Fruit fly (Drosophila melanogaster) whole organism, embryonic: Measurements from ENCODE around the gene ATPsynepsilonL.
A peak's percentile ranks its signal among the peaks of the same experiment; 100 is the strongest.

ENCODE experiments used
- Antp ChIP-seq: fragments of 200-800 bp; sonication (Bioruptor generic); optimal IDR thresholded peaks from 3 replicates; lab custom pipeline; 2016; ENCODE audit warnings: missing biosample characterization, missing genetic modification characterization
- Atf3 ChIP-seq: fragments of 200-800 bp; sonication (Bioruptor generic); optimal IDR thresholded peaks from 3 replicates; lab custom pipeline; 2016; ENCODE audit warnings: missing biosample characterization, missing genetic modification characterization
- CG10462 ChIP-seq: fragments of 200-800 bp; sonication (Bioruptor generic); optimal IDR thresholded peaks from 2 replicates; lab custom pipeline; 2016; ENCODE audit warnings: missing biosample characterization, missing genetic modification characterization
- CG10565 ChIP-seq: fragments of 200-800 bp; sonication (Bioruptor generic); optimal IDR thresholded peaks from 3 replicates; lab custom pipeline; 2016; ENCODE audit warnings: missing biosample characterization, mild to moderate bottlenecking, missing genetic modification characterization
- CG11247 ChIP-seq: fragments of 200-800 bp; sonication (Bioruptor generic); IDR thresholded peaks from 2 replicates; pipeline ENCODE4 v1.3.6; 2022; ENCODE audit warnings: missing biosample characterization, missing genetic modification characterization
- CG11456 ChIP-seq: fragments of 200-800 bp; sonication (Bioruptor generic); IDR thresholded peaks from 3 replicates; pipeline ENCODE4 v1.3.6; 2022; ENCODE audit warnings: missing biosample characterization, missing genetic modification characterization
- CG11504 ChIP-seq: fragments of 200-800 bp; sonication (Bioruptor generic); optimal IDR thresholded peaks from 3 replicates; lab custom pipeline; 2019; ENCODE audit warnings: missing biosample characterization, mild to moderate bottlenecking, missing genetic modification characterization, moderate library complexity
- CG12155 ChIP-seq: fragments of 200-800 bp; sonication (Bioruptor generic); optimal IDR thresholded peaks from 3 replicates; lab custom pipeline; 2016; ENCODE audit warnings: missing biosample characterization, missing genetic modification characterization
- CG12391 ChIP-seq: fragments of 200-800 bp; sonication (Bioruptor generic); optimal IDR thresholded peaks from 3 replicates; lab custom pipeline; 2018; ENCODE audit warnings: missing biosample characterization, mild to moderate bottlenecking, missing genetic modification characterization, moderate library complexity
- CG12659 ChIP-seq: fragments of 200-800 bp; sonication (Bioruptor generic); optimal IDR thresholded peaks from 3 replicates; lab custom pipeline; 2017; ENCODE audit warnings: mild to moderate bottlenecking, missing biosample characterization, missing genetic modification reagents, missing genetic modification characterization
- CG12942 ChIP-seq: fragments of 200-800 bp; sonication (Bioruptor generic); optimal IDR thresholded peaks from 3 replicates; lab custom pipeline; 2016; ENCODE audit warnings: missing biosample characterization, missing genetic modification characterization
- CG13287 ChIP-seq: fragments of 200-800 bp; sonication (Bioruptor generic); IDR thresholded peaks from 2 replicates; pipeline ENCODE4 v1.3.6; 2022; ENCODE audit warnings: missing biosample characterization, missing genetic modification characterization; ENCODE audit not compliant: partially characterized antibody
- CG13424 ChIP-seq: fragments of 200-800 bp; sonication (Bioruptor generic); optimal IDR thresholded peaks from 2 replicates; lab custom pipeline; 2019; ENCODE audit warnings: missing biosample characterization, mild to moderate bottlenecking, missing genetic modification characterization, moderate library complexity
- CG15073 ChIP-seq: fragments of 200-800 bp; sonication (Bioruptor generic); optimal IDR thresholded peaks from 2 replicates; lab custom pipeline; 2016; ENCODE audit warnings: missing biosample characterization, missing genetic modification characterization
- CG15269 ChIP-seq: fragments of 200-800 bp; sonication (Bioruptor generic); optimal IDR thresholded peaks from 2 replicates; lab custom pipeline; 2018; ENCODE audit warnings: missing biosample characterization, mild to moderate bottlenecking, missing genetic modification characterization, moderate library complexity
- CG15514 ChIP-seq: fragments of 200-800 bp; sonication (Bioruptor generic); optimal IDR thresholded peaks from 3 replicates; lab custom pipeline; 2017; ENCODE audit warnings: missing biosample characterization, missing genetic modification characterization, mild to moderate bottlenecking, moderate library complexity, missing genetic modification reagents
- CG15696 ChIP-seq: fragments of 200-800 bp; sonication (Bioruptor generic); optimal IDR thresholded peaks from 2 replicates; lab custom pipeline; 2019; ENCODE audit warnings: missing biosample characterization, mild to moderate bottlenecking, missing genetic modification characterization, moderate library complexity
- CG1832 ChIP-seq: fragments of 200-800 bp; sonication (Bioruptor generic); optimal IDR thresholded peaks from 2 replicates; lab custom pipeline; 2017; ENCODE audit warnings: missing biosample characterization, mild to moderate bottlenecking, missing genetic modification characterization, inconsistent platforms
- CG2678 ChIP-seq: fragments of 200-800 bp; sonication (Bioruptor generic); optimal IDR thresholded peaks from 3 replicates; lab custom pipeline; 2019; ENCODE audit warnings: missing biosample characterization, mild to moderate bottlenecking, missing genetic modification characterization, moderate library complexity
- CG2875 ChIP-seq: fragments of 200-800 bp; sonication (Bioruptor generic); optimal IDR thresholded peaks from 2 replicates; lab custom pipeline; 2017; ENCODE audit warnings: missing biosample characterization, mild to moderate bottlenecking, missing genetic modification characterization, missing genetic modification reagents
- CG3065 ChIP-seq: fragments of 200-800 bp; sonication (Bioruptor generic); optimal IDR thresholded peaks from 2 replicates; lab custom pipeline; 2016; ENCODE audit warnings: missing biosample characterization, missing genetic modification characterization
- CG3726 ChIP-seq: fragments of 200-800 bp; sonication (Bioruptor generic); IDR thresholded peaks from 3 replicates; pipeline ENCODE4, ENCODE4 v1.3.6; 2022; ENCODE audit warnings: missing biosample characterization, missing genetic modification characterization
- CG4820 ChIP-seq: fragments of 200-800 bp; sonication (Bioruptor generic); optimal IDR thresholded peaks from 3 replicates; lab custom pipeline; 2016; ENCODE audit warnings: missing biosample characterization, missing genetic modification characterization
- CG6175 ChIP-seq: fragments of 200-800 bp; sonication (Bioruptor generic); IDR thresholded peaks from 3 replicates; pipeline ENCODE4 v1.3.6; 2022; ENCODE audit warnings: missing biosample characterization, missing genetic modification characterization
- CG8924 ChIP-seq: fragments of 200-800 bp; optimal IDR thresholded peaks from 3 replicates; lab custom pipeline; 2019; ENCODE audit warnings: missing biosample characterization, mild to moderate bottlenecking, missing genetic modification characterization, moderate library complexity
- CG9932 ChIP-seq: fragments of 200-800 bp; sonication (Bioruptor generic); IDR thresholded peaks from 2 replicates; pipeline ENCODE4 v1.3.6; 2022; ENCODE audit warnings: missing biosample characterization, missing genetic modification characterization
- CHES-1-like ChIP-seq: fragments of 200-800 bp; sonication (Bioruptor generic); optimal IDR thresholded peaks from 2 replicates; lab custom pipeline; 2016; ENCODE audit warnings: missing biosample characterization, missing genetic modification characterization
- Dip2 ChIP-seq: fragments of 200-800 bp; sonication (Bioruptor generic); IDR thresholded peaks from 2 replicates; pipeline ENCODE4 v1.3.6; 2022; ENCODE audit warnings: missing biosample characterization, missing genetic modification characterization
- E2f1 ChIP-seq: fragments of 200-800 bp; sonication (Bioruptor generic); IDR thresholded peaks from 2 replicates; pipeline ENCODE4 v1.3.6; 2022; ENCODE audit warnings: missing biosample characterization, missing genetic modification characterization
- Elba2 ChIP-seq: fragments of 200-800 bp; sonication (Bioruptor generic); optimal IDR thresholded peaks from 3 replicates; lab custom pipeline; 2016; ENCODE audit warnings: missing biosample characterization, missing genetic modification characterization
- Fer1 ChIP-seq: fragments of 200-800 bp; sonication (Bioruptor generic); optimal IDR thresholded peaks from 2 replicates; lab custom pipeline; 2017; ENCODE audit warnings: missing biosample characterization, mild to moderate bottlenecking, missing genetic modification characterization
- Hmx ChIP-seq: fragments of 200-800 bp; sonication (Bioruptor generic); optimal IDR thresholded peaks from 2 replicates; lab custom pipeline; 2016; ENCODE audit warnings: missing biosample characterization, missing genetic modification characterization
- Max ChIP-seq: fragments of 200-800 bp; sonication (Bioruptor generic); optimal IDR thresholded peaks from 2 replicates; lab custom pipeline; 2016; ENCODE audit warnings: missing biosample characterization, mild to moderate bottlenecking, missing genetic modification characterization
- Meics ChIP-seq: fragments of 200-800 bp; sonication (Bioruptor generic); optimal IDR thresholded peaks from 2 replicates; lab custom pipeline; 2017; ENCODE audit warnings: missing biosample characterization, mild to moderate bottlenecking, missing genetic modification characterization
- Neu2 ChIP-seq: fragments of 200-800 bp; sonication (Bioruptor generic); optimal IDR thresholded peaks from 3 replicates; lab custom pipeline; 2016; ENCODE audit warnings: missing biosample characterization, missing genetic modification characterization, borderline replicate concordance
- Six4 ChIP-seq: fragments of 200-800 bp; sonication (Bioruptor generic); optimal IDR thresholded peaks from 2 replicates; lab custom pipeline; 2016; ENCODE audit warnings: missing biosample characterization, missing genetic modification characterization
- Xbp1 ChIP-seq: fragments of 200-800 bp; sonication (Bioruptor generic); optimal IDR thresholded peaks from 3 replicates; lab custom pipeline; 2016; ENCODE audit warnings: missing biosample characterization, mild to moderate bottlenecking, missing genetic modification characterization
- crp ChIP-seq, 2 experiments: fragments of 200-800 bp; sonication (Bioruptor generic); optimal IDR thresholded peaks; 2 replicates in 1 of 2; 3 replicates in 1 of 2; lab custom pipeline; 2017; ENCODE audit warnings: missing biosample characterization in 2 of 2, missing genetic modification characterization in 2 of 2, mild to moderate bottlenecking in 1 of 2, moderate library complexity in 1 of 2
- dmrt99B ChIP-seq: fragments of 200-800 bp; sonication (Bioruptor generic); optimal IDR thresholded peaks from 2 replicates; lab custom pipeline; 2018; ENCODE audit warnings: missing biosample characterization, mild to moderate bottlenecking, missing genetic modification characterization, moderate library complexity
- hbn ChIP-seq: fragments of 200-800 bp; sonication (Bioruptor generic); IDR thresholded peaks from 2 replicates; pipeline ENCODE4 v1.3.6; 2022; ENCODE audit warnings: missing biosample characterization, missing genetic modification characterization; ENCODE audit not compliant: partially characterized antibody
- lab ChIP-seq: fragments of 200-800 bp; sonication (Bioruptor generic); optimal IDR thresholded peaks from 3 replicates; lab custom pipeline; 2017; ENCODE audit warnings: missing biosample characterization, missing genetic modification characterization, mild to moderate bottlenecking, moderate library complexity, missing genetic modification reagents
- lmd ChIP-seq: fragments of 200-800 bp; sonication (Bioruptor generic); IDR thresholded peaks from 2 replicates; pipeline ENCODE4 v1.3.6; 2022; ENCODE audit warnings: missing biosample characterization, missing genetic modification characterization
- mam ChIP-seq: fragments of 200-800 bp; sonication (Bioruptor generic); optimal IDR thresholded peaks from 3 replicates; lab custom pipeline; 2016; ENCODE audit warnings: missing biosample characterization, missing genetic modification characterization
- phol ChIP-seq: fragments of 200-800 bp; sonication (Bioruptor generic); optimal IDR thresholded peaks from 3 replicates; lab custom pipeline; 2018; ENCODE audit warnings: missing biosample characterization, mild to moderate bottlenecking, missing genetic modification characterization, moderate library complexity
- slbo ChIP-seq: fragments of 200-800 bp; sonication (Bioruptor generic); IDR thresholded peaks from 2 replicates; pipeline ENCODE4 v1.3.6; 2022; ENCODE audit warnings: missing biosample characterization, missing genetic modification characterization
- tna ChIP-seq: fragments of 200-800 bp; sonication (Bioruptor generic); IDR thresholded peaks from 2 replicates; pipeline ENCODE4 v1.3.6; 2022; ENCODE audit warnings: missing biosample characterization, missing genetic modification characterization; ENCODE audit not compliant: partially characterized antibody
- tup ChIP-seq: fragments of 200-800 bp; sonication (Bioruptor generic); optimal IDR thresholded peaks from 2 replicates; lab custom pipeline; 2016; ENCODE audit warnings: missing biosample characterization, mild to moderate bottlenecking, missing genetic modification characterization, moderate library complexity
- vvl ChIP-seq: fragments of 200-800 bp; sonication (Bioruptor generic); IDR thresholded peaks from 2 replicates; pipeline ENCODE4 v1.3.6; 2022; ENCODE audit warnings: missing biosample characterization, missing genetic modification characterization

Gene ATPsynepsilonL

DNA sequence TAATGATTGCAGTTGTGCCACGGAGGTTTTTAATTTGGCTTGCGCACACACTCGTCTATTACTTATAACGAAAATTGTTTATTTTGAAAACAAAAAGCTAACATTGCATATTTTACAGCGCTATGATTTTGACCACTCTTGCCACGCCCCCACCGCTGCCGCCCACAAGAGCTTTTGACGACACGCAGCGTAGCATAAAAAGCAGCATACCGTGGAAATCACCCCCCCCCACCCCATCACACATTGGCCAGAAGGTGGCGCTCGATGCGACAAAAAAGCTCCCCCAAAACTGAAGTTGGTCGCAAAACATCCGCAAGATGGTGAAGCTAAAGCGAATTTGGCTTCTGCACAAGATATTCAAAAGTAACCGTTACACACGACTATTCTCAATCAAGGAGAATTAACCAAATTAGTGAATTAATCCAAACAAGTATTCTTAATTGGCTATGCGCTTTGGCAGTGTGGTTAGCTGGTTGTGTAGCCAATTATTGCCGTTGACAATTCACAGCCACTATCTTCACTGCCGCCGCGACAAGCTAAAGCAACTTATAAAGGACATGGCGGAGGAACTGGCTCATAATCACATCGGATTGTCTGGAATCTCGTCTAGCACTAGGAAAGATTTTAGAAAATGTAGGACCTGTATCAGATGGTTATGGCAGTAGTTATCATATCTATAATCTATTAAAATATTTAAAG, 20.9 kb upstream of the ATPsynepsilonL start (continued):
- TF ChIP-seq CG13424 (tag; lab: Kevin White, UChicago), result peak; percentile 3
- peak; percentile 64 for TF ChIP-seq Antp
- TF ChIP-seq CG11247 (GFP tag; lab: Robert Waterston, UW), result peak; percentile 64
- peak; percentile 93 for TF ChIP-seq CG3065
- TF ChIP-seq CG8924 (tag; lab: Kevin White, UChicago), result no peak
- no peak for TF ChIP-seq CG2875 (GFP tag; lab: Kevin White, UChicago)
- peak; percentile 1 for TF ChIP-seq dmrt99B (tag; lab: Kevin White, UChicago)
- peak; percentile 65 for TF ChIP-seq Fer1
- no peak for TF ChIP-seq CG10462 (GFP tag; lab: Kevin White, UChicago)
- TF ChIP-seq CG13287 (GFP tag; lab: Robert Waterston, UW), result peak; percentile 33; the same call in 1 of the 2 replicates
- TF ChIP-seq Dip2 (GFP tag; lab: Robert Waterston, UW), result peak; percentile 52
- TF ChIP-seq Six4 (GFP tag; lab: Kevin White, UChicago), result peak; percentile 33
- peak; percentile 3 for TF ChIP-seq mam
- TF ChIP-seq Atf3 (GFP tag; lab: Kevin White, UChicago), result no peak
- TF ChIP-seq hbn (GFP tag; lab: Robert Waterston, UW), result 0 out of 2 replicates have a peak, but pooled peaks have one; percentile 17
- TF ChIP-seq CG11504 (tag; lab: Kevin White, UChicago), result peak; percentile 32
- peak; percentile 9 for TF ChIP-seq CG12942 (GFP tag; lab: Kevin White, UChicago)
- TF ChIP-seq CG15269, result peak; percentile 43
- no peak for TF ChIP-seq Elba2
- TF ChIP-seq CHES-1-like (GFP tag; lab: Kevin White, UChicago), result no peak
- TF ChIP-seq Max (GFP tag; lab: Kevin White, UChicago), result peak; percentile 16
- peak; percentile 33; the same call in 1 of the 2 replicates for TF ChIP-seq lmd (GFP tag; lab: Robert Waterston, UW)
- no peak for TF ChIP-seq CG15696 (tag; lab: Kevin White, UChicago)
- TF ChIP-seq CG3726 (GFP tag; lab: Robert Waterston, UW), result no peak
- peak; percentile 52 for TF ChIP-seq CG12659
- peak; percentile 40; the same call in 1 of the 2 replicates for TF ChIP-seq tna (GFP tag; lab: Robert Waterston, UW)
- no peak for TF ChIP-seq Hmx
- peak; percentile 11 for TF ChIP-seq CG12391
- peak; percentile 57 for TF ChIP-seq CG15514
- peak; percentile 6 for TF ChIP-seq CG2678 (tag; lab: Kevin White, UChicago)
- no peak for TF ChIP-seq CG15073 (GFP tag; lab: Kevin White, UChicago)
- no peak for TF ChIP-seq CG10565 (GFP tag; lab: Kevin White, UChicago)
- TF ChIP-seq lab (GFP tag; lab: Kevin White, UChicago), result peak; percentile 70
- TF ChIP-seq E2f1 (GFP tag; lab: Robert Waterston, UW), result 0 out of 2 replicates have a peak, but pooled peaks have one; percentile 28
- peak; percentile 24 for TF ChIP-seq Xbp1 (GFP tag; lab: Kevin White, UChicago)
- TF ChIP-seq Meics, result peak; percentile 51
- no peak for TF ChIP-seq tup (GFP tag; lab: Kevin White, UChicago)
- no peak for TF ChIP-seq crp (GFP tag; optimal IDR thresholded peaks at IDR 0.05; lab: Kevin White, UChicago)
- no peak for TF ChIP-seq Neu2 (GFP tag; lab: Kevin White, UChicago)
- TF ChIP-seq CG4820 (GFP tag; lab: Kevin White, UChicago), result peak; percentile 8
- peak; percentile 0 for TF ChIP-seq phol (tag; lab: Kevin White, UChicago)
- peak; percentile 27 for TF ChIP-seq CG12155
- TF ChIP-seq CG9932 (GFP tag; lab: Robert Waterston, UW), result peak; percentile 68
- TF ChIP-seq CG1832 (GFP tag; lab: Kevin White, UChicago), result no peak
- TF ChIP-seq vvl (GFP tag; lab: Robert Waterston, UW), result peak; percentile 78
- TF ChIP-seq CG6175 (GFP tag; lab: Robert Waterston, UW), result 0 out of 3 replicates have a peak, but pooled peaks have one; percentile 26
- peak; percentile 74 for TF ChIP-seq slbo (GFP tag; lab: Robert Waterston, UW)
- TF ChIP-seq CG11456, result peak; percentile 83
